Worm (Caenorhabditis elegans): ENCODE measurements around the gene F53A2.11.

- TF ChIP-seq ztf-4 (tag; optimal IDR thresholded peaks at IDR 0.05) (no peak), nhr-77 (tag; optimal IDR thresholded peaks at IDR 0.05) (no peak), elt-3 (tag; optimal IDR thresholded peaks at IDR 0.05) (no peak)
Observed at ce11 chrIII:13276958-13277357, 45.5 kb downstream of the F53A2.11 start, which contains the start of gene unc-64.
